Comparison of ENCODE assay signal across 5 fruit fly cellular contexts in genomic region chrX:1951391-1952066, dm6.
TF ChIP-seq lines count a peak whose summit lies in the region.

No protein-coding gene starts in this region.

TF ChIP-seq in whole organism, adult, 20 proteins besides CTCF, POLR2A, EP300 and RAD21 (continued from another document):
- TF ChIP-seq Hr96 (GFP tag; optimal IDR thresholded peaks at IDR 0.05; lab: Kevin White, UChicago) (peak; percentile 85), toe (GFP tag; optimal IDR thresholded peaks at IDR 0.05; lab: Kevin White, UChicago) (peak; percentile 50)

TF ChIP-seq in whole organism, embryonic, 481 proteins besides CTCF, POLR2A, EP300 and RAD21 (continued from another document and continues in another):
- peak; percentile 92 for TF ChIP-seq NC2α (GFP tag; optimal IDR thresholded peaks at IDR 0.05; lab: Kevin White, UChicago)
- TF ChIP-seq Hr78 (GFP tag; optimal IDR thresholded peaks at IDR 0.05; lab: Kevin White, UChicago), result peak in 1 of 2 experiments; percentile 86
- peak; percentile 78 for TF ChIP-seq Oaz (GFP tag; IDR thresholded peaks at IDR 0.05; lab: Robert Waterston, UW)
- peak; percentile 97 for TF ChIP-seq CG4424 (GFP tag; optimal IDR thresholded peaks at IDR 0.05; lab: Kevin White, UChicago)
- TF ChIP-seq cad (GFP tag; optimal IDR thresholded peaks at IDR 0.05; lab: Kevin White, UChicago), result no peak
- no peak for TF ChIP-seq CG15479 (GFP tag; optimal IDR thresholded peaks at IDR 0.05; lab: Kevin White, UChicago)
- TF ChIP-seq CG10321 (GFP tag; IDR thresholded peaks at IDR 0.05; lab: Robert Waterston, UW), result peak; percentile 59
- TF ChIP-seq Deaf1 (tag; optimal IDR thresholded peaks at IDR 0.05; lab: Kevin White, UChicago), result peak; percentile 78
- TF ChIP-seq oc (tag; optimal IDR thresholded peaks at IDR 0.05; lab: Kevin White, UChicago), result peak; percentile 97
- TF ChIP-seq abd-A (tag; optimal IDR thresholded peaks at IDR 0.05; lab: Kevin White, UChicago), result peak; percentile 71
- peak; percentile 84 for TF ChIP-seq CG14050 (GFP tag; IDR thresholded peaks at IDR 0.05; lab: Robert Waterston, UW)
- peak; percentile 92 for TF ChIP-seq Rx (GFP tag; IDR thresholded peaks at IDR 0.05; lab: Robert Waterston, UW)
- TF ChIP-seq Fer1 (GFP tag; optimal IDR thresholded peaks at IDR 0.05; lab: Kevin White, UChicago), result peak; percentile 97
- peak; percentile 95 for TF ChIP-seq CG1233 (GFP tag; optimal IDR thresholded peaks at IDR 0.05; lab: Kevin White, UChicago)
- TF ChIP-seq slbo (GFP tag; IDR thresholded peaks at IDR 0.05; lab: Robert Waterston, UW), result peak; percentile 92
- peak; percentile 76 for TF ChIP-seq CG7372 (GFP tag; IDR thresholded peaks at IDR 0.05; lab: Robert Waterston, UW)
- peak; percentile 77 for TF ChIP-seq ssp (GFP tag; IDR thresholded peaks at IDR 0.05; lab: Robert Waterston, UW)
- peak; percentile 82 for TF ChIP-seq sd (tag; optimal IDR thresholded peaks at IDR 0.05; lab: Kevin White, UChicago)
- TF ChIP-seq Dbx (GFP tag; IDR thresholded peaks at IDR 0.05; lab: Robert Waterston, UW), result peak; percentile 92
- peak; percentile 93 for TF ChIP-seq Xbp1 (GFP tag; optimal IDR thresholded peaks at IDR 0.05; lab: Kevin White, UChicago)
- peak; percentile 88 for TF ChIP-seq CG14667 (GFP tag; IDR thresholded peaks at IDR 0.05; lab: Robert Waterston, UW)
- TF ChIP-seq Oli (tag; optimal IDR thresholded peaks at IDR 0.05; lab: Kevin White, UChicago), result peak; percentile 95
- TF ChIP-seq Xrp1 (GFP tag; IDR thresholded peaks at IDR 0.05; lab: Robert Waterston, UW), result peak; percentile 98
- peak; percentile 90 for TF ChIP-seq tx (GFP tag; optimal IDR thresholded peaks at IDR 0.05; lab: Kevin White, UChicago)
- peak; percentile 69 for TF ChIP-seq Abd-B (GFP tag; optimal IDR thresholded peaks at IDR 0.05; lab: Kevin White, UChicago)
- TF ChIP-seq CG14710 (tag; optimal IDR thresholded peaks at IDR 0.05; lab: Kevin White, UChicago), result peak; percentile 94
- peak; percentile 93 for TF ChIP-seq Hand (GFP tag; optimal IDR thresholded peaks at IDR 0.05; lab: Kevin White, UChicago)
- peak; percentile 89 for TF ChIP-seq CG8765 (GFP tag; IDR thresholded peaks at IDR 0.05; lab: Robert Waterston, UW)
- no peak for TF ChIP-seq Dll (GFP tag; IDR thresholded peaks at IDR 0.05; lab: Robert Waterston, UW; ENCODE audit: partially characterized antibody)
- TF ChIP-seq bigmax (GFP tag; optimal IDR thresholded peaks at IDR 0.05; lab: Kevin White, UChicago), result peak; percentile 73
- peak; percentile 92 for TF ChIP-seq CG13123 (GFP tag; optimal IDR thresholded peaks at IDR 0.05; lab: Kevin White, UChicago)
- peak; percentile 91 for TF ChIP-seq CG4617 (GFP tag; optimal IDR thresholded peaks at IDR 0.05; lab: Kevin White, UChicago; ENCODE audit: borderline replicate concordance)

TF ChIP-seq in whole organism, prepupa, 60 proteins besides CTCF, POLR2A, EP300 and RAD21 (continued from another document and continues in another):
- TF ChIP-seq CG10631 (GFP tag; optimal IDR thresholded peaks at IDR 0.05; lab: Kevin White, UChicago) (peak; percentile 99), lz (GFP tag; optimal IDR thresholded peaks at IDR 0.05; lab: Kevin White, UChicago) (peak; percentile 99), CG7368 (GFP tag; optimal IDR thresholded peaks at IDR 0.05; lab: Kevin White, UChicago) (peak; percentile 99), Met (GFP tag; optimal IDR thresholded peaks at IDR 0.05; lab: Kevin White, UChicago) (peak; percentile 99), CG6808 (GFP tag; optimal IDR thresholded peaks at IDR 0.05; lab: Kevin White, UChicago) (peak; percentile 97), Eip75B (GFP tag; optimal IDR thresholded peaks at IDR 0.05; lab: Kevin White, UChicago) (peak; percentile 99), CG31627 (GFP tag; optimal IDR thresholded peaks at IDR 0.05; lab: Kevin White, UChicago) (peak; percentile 99), Sox14 (GFP tag; optimal IDR thresholded peaks at IDR 0.05; lab: Kevin White, UChicago) (peak; percentile 99), net (GFP tag; optimal IDR thresholded peaks at IDR 0.05; lab: Kevin White, UChicago) (peak; percentile 99), CG8319 (GFP tag; optimal IDR thresholded peaks at IDR 0.05; lab: Kevin White, UChicago) (peak; percentile 99), fd59A (GFP tag; optimal IDR thresholded peaks at IDR 0.05; lab: Kevin White, UChicago) (peak; percentile 98), CG11762 (GFP tag; optimal IDR thresholded peaks at IDR 0.05; lab: Kevin White, UChicago; ENCODE audit: insufficient read depth) (peak; percentile 98), Lpt (GFP tag; optimal IDR thresholded peaks at IDR 0.05; lab: Kevin White, UChicago) (peak; percentile 99), CG6163 (GFP tag; IDR thresholded peaks at IDR 0.05; lab: Robert Waterston, UW) (peak; percentile 99), Blimp-1 (GFP tag; optimal IDR thresholded peaks at IDR 0.05; lab: Kevin White, UChicago) (peak; percentile 96), CG11294 (GFP tag; IDR thresholded peaks at IDR 0.05; lab: Robert Waterston, UW) (peak; percentile 95), ss (GFP tag; optimal IDR thresholded peaks at IDR 0.05; lab: Kevin White, UChicago) (peak; percentile 96 to 98), CG10669 (GFP tag; optimal IDR thresholded peaks at IDR 0.05; lab: Kevin White, UChicago) (peak; percentile 99), Hr4 (GFP tag; optimal IDR thresholded peaks at IDR 0.05; lab: Kevin White, UChicago) (peak; percentile 98), spab (GFP tag; optimal IDR thresholded peaks at IDR 0.05; lab: Kevin White, UChicago) (peak; percentile 98), pdm3 (GFP tag; optimal IDR thresholded peaks at IDR 0.05; lab: Kevin White, UChicago) (peak; percentile 99), eg (GFP tag; IDR thresholded peaks at IDR 0.05; lab: Robert Waterston, UW) (peak; percentile 99), fkh (GFP tag; optimal IDR thresholded peaks at IDR 0.05; lab: Kevin White, UChicago) (peak; percentile 77), CG3919 (GFP tag; optimal IDR thresholded peaks at IDR 0.05; lab: Kevin White, UChicago) (peak; percentile 99), CG6276 (GFP tag; optimal IDR thresholded peaks at IDR 0.05; lab: Kevin White, UChicago) (peak; percentile 98), Sox15 (GFP tag; optimal IDR thresholded peaks at IDR 0.05; lab: Kevin White, UChicago) (peak; percentile 98), CG9139 (GFP tag; optimal IDR thresholded peaks at IDR 0.05; lab: Kevin White, UChicago) (peak; percentile 96), achi (GFP tag; optimal IDR thresholded peaks at IDR 0.05; lab: Kevin White, UChicago) (peak; percentile 99), Sox102F (GFP tag; optimal IDR thresholded peaks at IDR 0.05; lab: Kevin White, UChicago) (peak; percentile 99), Ets21C (GFP tag; optimal IDR thresholded peaks at IDR 0.05; lab: Kevin White, UChicago) (peak; percentile 98), topi (GFP tag; optimal IDR thresholded peaks at IDR 0.05; lab: Kevin White, UChicago) (peak; percentile 99), CG6854 (GFP tag; optimal IDR thresholded peaks at IDR 0.05; lab: Kevin White, UChicago) (peak; percentile 99), Eip93F (GFP tag; optimal IDR thresholded peaks at IDR 0.05; lab: Kevin White, UChicago) (peak; percentile 99)

TF ChIP-seq in whole organism, pupa, 21 proteins besides CTCF, POLR2A, EP300 and RAD21 (continued from another document):
- peak; percentile 98 for TF ChIP-seq CG15710 (tag; optimal IDR thresholded peaks at IDR 0.05; lab: Kevin White, UChicago)

TF ChIP-seq in whole organism, wandering third instar larva, 38 proteins besides CTCF, POLR2A, EP300 and RAD21 (continued from another document):
- peak; percentile 99 for TF ChIP-seq h (GFP tag; optimal IDR thresholded peaks at IDR 0.05; lab: Kevin White, UChicago)
- TF ChIP-seq lola (GFP tag; optimal IDR thresholded peaks at IDR 0.05; lab: Kevin White, UChicago), result no peak
- TF ChIP-seq Hr78 (GFP tag; optimal IDR thresholded peaks at IDR 0.05; lab: Kevin White, UChicago), result no peak
- TF ChIP-seq jim (GFP tag; optimal IDR thresholded peaks at IDR 0.05; lab: Kevin White, UChicago), result no peak
- peak; percentile 88 for TF ChIP-seq tai (GFP tag; optimal IDR thresholded peaks at IDR 0.05; lab: Kevin White, UChicago)
- TF ChIP-seq OdsH (GFP tag; optimal IDR thresholded peaks at IDR 0.05; lab: Kevin White, UChicago), result peak; percentile 97
- peak; percentile 97 for TF ChIP-seq Hnf4 (GFP tag; optimal IDR thresholded peaks at IDR 0.05; lab: Kevin White, UChicago)
- peak; percentile 99 for TF ChIP-seq br (GFP tag; optimal IDR thresholded peaks at IDR 0.05; lab: Kevin White, UChicago)
- peak; percentile 96 for TF ChIP-seq sage (GFP tag; optimal IDR thresholded peaks at IDR 0.05; lab: Kevin White, UChicago)
- no peak for TF ChIP-seq pan (optimal IDR thresholded peaks at IDR 0.05; lab: Kevin White, UChicago)
- TF ChIP-seq rgr (GFP tag; optimal IDR thresholded peaks at IDR 0.05; lab: Kevin White, UChicago), result peak; percentile 98
- no peak for TF ChIP-seq CrebA (GFP tag; optimal IDR thresholded peaks at IDR 0.05; lab: Kevin White, UChicago; ENCODE audit: borderline replicate concordance)
- TF ChIP-seq Myc (optimal IDR thresholded peaks at IDR 0.05; lab: Kevin White, UChicago), result no peak
- TF ChIP-seq dsf (GFP tag; optimal IDR thresholded peaks at IDR 0.05; lab: Kevin White, UChicago; ENCODE audit: borderline replicate concordance), result peak; percentile 92
- peak; percentile 97 for TF ChIP-seq CG32264 (GFP tag; optimal IDR thresholded peaks at IDR 0.05; lab: Kevin White, UChicago)
- no peak for TF ChIP-seq Abd-B (GFP tag; optimal IDR thresholded peaks at IDR 0.05; lab: Kevin White, UChicago)
- peak; percentile 57 for TF ChIP-seq GATAd (GFP tag; optimal IDR thresholded peaks at IDR 0.05; lab: Kevin White, UChicago)
